Worm (Caenorhabditis elegans) whole organism, early embryonic: ENCODE data around the gene kynu-1.

Experiments used
- B0310.2 ChIP-seq: sonication (generic microtip); optimal IDR thresholded peaks from 2 replicates; lab custom pipeline; 2016; ENCODE audit warnings: mild to moderate bottlenecking, missing genetic modification characterization, missing compliant biosample characterization
- F13C5.2 ChIP-seq: sonication (generic microtip); optimal IDR thresholded peaks from 2 replicates; lab custom pipeline; 2017; ENCODE audit warnings: mild to moderate bottlenecking, missing genetic modification characterization, inconsistent platforms, missing compliant biosample characterization
- aly-1 ChIP-seq: sonication (generic microtip); optimal IDR thresholded peaks from 2 replicates; lab custom pipeline; 2016; ENCODE audit warnings: missing genetic modification characterization, missing compliant biosample characterization
- ama-1 ChIP-seq: fragments of 150-350 bp; optimal IDR thresholded peaks from 2 replicates; lab custom pipeline; 2014
- ceh-13 ChIP-seq: fragments of 200-800 bp; sonication (Bioruptor generic); optimal IDR thresholded peaks from 2 replicates; lab custom pipeline; 2018; ENCODE audit warnings: mild to moderate bottlenecking, missing genetic modification characterization, missing compliant biosample characterization
- ceh-36 ChIP-seq: sonication (generic microtip); optimal IDR thresholded peaks from 2 replicates; lab custom pipeline; 2016; ENCODE audit warnings: missing genetic modification characterization, inconsistent platforms, missing compliant biosample characterization
- ets-7 ChIP-seq: sonication (generic microtip); optimal IDR thresholded peaks from 2 replicates; lab custom pipeline; 2016; ENCODE audit warnings: missing genotype, missing genetic modification characterization, missing compliant biosample characterization
- flt-1 ChIP-seq: fragments of 200-800 bp; sonication (Bioruptor generic); IDR thresholded peaks from 2 replicates; pipeline ENCODE4 v1.3.6; 2022; ENCODE audit warnings: missing genetic modification characterization, missing compliant biosample characterization
- hmbx-1 ChIP-seq: sonication (generic microtip); optimal IDR thresholded peaks from 2 replicates; lab custom pipeline; 2016; ENCODE audit warnings: mild to moderate bottlenecking, missing genetic modification characterization, missing compliant biosample characterization
- hmg-4 ChIP-seq: fragments of 200-800 bp; sonication (Bioruptor generic); optimal IDR thresholded peaks from 2 replicates; lab custom pipeline; 2018; ENCODE audit warnings: mild to moderate bottlenecking, missing genetic modification characterization, missing compliant biosample characterization
- hnd-1 ChIP-seq: sonication (generic microtip); optimal IDR thresholded peaks from 2 replicates; lab custom pipeline; 2016; ENCODE audit warnings: missing genetic modification characterization, missing compliant biosample characterization
- pes-1 ChIP-seq: fragments of 200-800 bp; sonication (Bioruptor generic); IDR thresholded peaks from 2 replicates; pipeline ENCODE4 v1.3.6; 2022; ENCODE audit warnings: missing genetic modification reagents, missing genetic modification characterization, missing compliant biosample characterization
- scrt-1 ChIP-seq: fragments of 200-800 bp; sonication (Bioruptor generic); IDR thresholded peaks from 2 replicates; pipeline ENCODE4 v1.3.6; 2022; ENCODE audit warnings: missing genetic modification characterization, missing compliant biosample characterization
- sea-1 ChIP-seq: fragments of 200-800 bp; sonication (Bioruptor generic); conservative IDR thresholded peaks from 2 replicates; pipeline ENCODE4 v1.3.6; 2022; ENCODE audit warnings: missing genetic modification characterization, missing compliant biosample characterization
- tbx-11 ChIP-seq: fragments of 200-800 bp; sonication (Bioruptor generic); IDR thresholded peaks from 2 replicates; pipeline ENCODE4 v1.3.6; 2022; ENCODE audit warnings: missing genetic modification characterization, missing compliant biosample characterization
- tbx-37 ChIP-seq: fragments of 200-800 bp; sonication (Bioruptor generic); conservative IDR thresholded peaks from 2 replicates; pipeline ENCODE4 v1.3.6; 2022; ENCODE audit warnings: missing genetic modification reagents, missing genetic modification characterization, missing compliant biosample characterization
- tra-4 ChIP-seq: sonication (generic microtip); optimal IDR thresholded peaks from 2 replicates; lab custom pipeline; 2017; ENCODE audit warnings: missing genetic modification characterization, missing compliant biosample characterization

kynu-1 gene

DNA sequence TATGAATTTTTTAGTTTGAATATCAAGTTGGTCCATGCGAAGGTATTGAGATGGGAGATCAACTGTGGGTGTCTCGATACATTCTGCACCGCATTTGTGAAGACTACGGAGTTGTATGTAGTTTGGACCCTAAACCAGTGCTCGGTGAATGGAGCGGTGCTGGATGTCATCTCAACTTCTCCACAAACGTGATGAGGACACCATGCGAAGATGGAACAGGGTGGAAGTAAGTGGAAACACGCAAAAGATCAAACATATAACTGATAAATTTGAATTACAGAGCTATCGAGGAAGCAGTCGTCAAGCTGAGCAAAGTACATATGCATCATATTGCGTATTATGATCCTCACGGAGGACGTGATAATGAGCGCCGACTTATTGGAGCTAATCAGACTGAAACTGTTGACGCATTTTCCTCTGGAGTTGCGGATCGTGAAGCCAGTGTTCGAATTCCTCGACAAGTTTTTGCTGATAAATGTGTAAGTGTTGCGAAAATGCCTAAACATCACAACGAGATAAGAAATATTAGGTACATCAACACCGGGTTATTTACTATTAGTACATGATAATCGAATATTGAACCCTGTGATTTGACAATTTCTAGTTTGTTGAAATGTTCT lies 49.9 kb downstream of the kynu-1 start:
- TF ChIP-seq hnd-1 (tag; lab: Kevin White, UChicago) = no peak
- no peak for TF ChIP-seq tra-4 (tag; lab: Kevin White, UChicago)
- no peak for TF ChIP-seq F13C5.2 (tag; lab: Kevin White, UChicago)
- TF ChIP-seq scrt-1 (GFP tag; lab: Robert Waterston, UW) = no peak
- no peak for TF ChIP-seq hmg-4
- no peak for TF ChIP-seq hmbx-1

DNA sequence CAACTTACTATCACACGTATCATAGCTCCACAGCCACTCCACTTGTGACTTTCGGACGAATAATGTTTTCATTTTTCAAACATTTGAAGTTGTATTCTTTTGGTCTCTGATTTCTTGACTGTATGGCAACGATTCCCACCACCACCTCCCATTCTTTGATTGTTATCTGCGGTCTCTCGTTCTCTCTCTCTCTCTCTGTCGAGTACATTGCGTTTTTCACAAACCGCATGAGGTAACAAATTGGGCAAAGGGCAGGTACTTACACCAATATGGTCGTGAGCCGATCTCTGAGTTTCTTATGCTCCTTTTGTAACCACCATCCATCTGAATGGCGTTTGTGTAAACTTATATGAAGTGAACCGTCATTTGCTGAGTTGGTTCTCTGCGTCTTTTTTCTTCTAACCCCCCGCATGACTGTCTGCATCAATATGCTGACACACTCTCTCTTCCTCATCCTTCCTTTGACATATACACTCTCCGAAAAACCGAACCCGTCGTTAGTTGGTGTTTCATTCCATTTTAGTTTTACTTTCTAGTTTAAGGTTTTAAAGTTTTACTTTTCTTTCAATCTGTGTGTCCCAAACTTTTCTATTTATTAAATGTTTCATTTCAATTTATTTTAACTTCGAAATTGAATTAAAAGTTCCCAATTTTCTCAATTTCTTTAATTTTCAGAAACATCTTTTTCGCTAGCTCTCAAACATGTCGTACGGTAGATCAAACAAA lies 51.4 kb downstream of the kynu-1 start, which contains the start of gene gln-1:
Gene gln-1, plus strand, starts transcription at position 676 of the 726 bp plus-strand sequence.
- TF ChIP-seq hmbx-1 (no peak), B0310.2 (no peak), tra-4 (tag; lab: Kevin White, UChicago) (no peak), tbx-11 (no peak), ceh-13 (GFP tag; lab: Kevin White, UChicago) (no peak), ceh-36 (tag; lab: Kevin White, UChicago) (no peak), ama-1 (lab: Kevin White, UChicago) (no peak), hnd-1 (tag; lab: Kevin White, UChicago) (no peak), F13C5.2 (tag; lab: Kevin White, UChicago) (no peak), flt-1 (no peak), scrt-1 (GFP tag; lab: Robert Waterston, UW) (no peak), tbx-37 (GFP tag; lab: Robert Waterston, UW) (no peak), sea-1 (GFP tag; lab: Robert Waterston, UW) (no peak), ets-7 (no peak), hmg-4 (no peak), pes-1 (GFP tag; lab: Robert Waterston, UW) (no peak), aly-1 (no peak)
